Fruit fly (Drosophila melanogaster): ENCODE measurements around the gene Kdm2.

- TF ChIP-seq CG3919 (GFP tag; optimal IDR thresholded peaks at IDR 0.05) (peak; percentile 58), CG31627 (GFP tag; optimal IDR thresholded peaks at IDR 0.05) (peak; percentile 66), fd59A (GFP tag; optimal IDR thresholded peaks at IDR 0.05) (peak; percentile 73), CG15336 (GFP tag; IDR thresholded peaks at IDR 0.05) (no peak), CG11762 (GFP tag; optimal IDR thresholded peaks at IDR 0.05; ENCODE audit: insufficient read depth) (peak; percentile 30)
These were observed 1.7 kb downstream of the Kdm2 start for dm6 chr3R:9053850-9054441.
